Worm (Caenorhabditis elegans) whole organism, L1 larva: Measurements from ENCODE around the gene slc-36.5.

ENCODE experiments used
- C04F5.9 ChIP-seq: sonication (generic microtip); optimal IDR thresholded peaks from 2 replicates; lab custom pipeline; 2016; ENCODE audit warnings: missing genetic modification characterization, missing compliant biosample characterization
- C16A3.4 ChIP-seq: fragments of 150-350 bp; optimal IDR thresholded peaks from 2 replicates; lab custom pipeline; 2014; ENCODE audit warnings: missing biosample characterization, missing genetic modification characterization
- C34B4.2 ChIP-seq: sonication (generic microtip); optimal IDR thresholded peaks from 2 replicates; lab custom pipeline; 2017; ENCODE audit warnings: mild to moderate bottlenecking, missing genetic modification characterization, missing compliant biosample characterization
- Y116A8C.19 ChIP-seq: sonication (generic microtip); optimal IDR thresholded peaks from 2 replicates; lab custom pipeline; 2016; ENCODE audit warnings: missing compliant biosample characterization, missing genetic modification characterization, borderline replicate concordance
- aly-2 ChIP-seq: fragments of 150-350 bp; optimal IDR thresholded peaks from 2 replicates; lab custom pipeline; 2014; ENCODE audit warnings: missing biosample characterization, missing genetic modification characterization
- ama-1 ChIP-seq: fragments of 150-350 bp; optimal IDR thresholded peaks from 2 replicates; lab custom pipeline; 2014
- ceh-63 ChIP-seq: fragments of 200-800 bp; sonication (Bioruptor generic); optimal IDR thresholded peaks from 2 replicates; lab custom pipeline; 2018; ENCODE audit warnings: mild to moderate bottlenecking, missing genetic modification characterization, missing compliant biosample characterization
- ceh-88 ChIP-seq: fragments of 200-800 bp; sonication (Bioruptor generic); IDR thresholded peaks from 2 replicates; pipeline ENCODE4 v1.3.6; 2022; ENCODE audit warnings: missing genetic modification characterization, missing compliant biosample characterization
- ceh-90 ChIP-seq: sonication (generic microtip); optimal IDR thresholded peaks from 2 replicates; lab custom pipeline; 2016; ENCODE audit warnings: missing genetic modification characterization, missing compliant biosample characterization
- ces-1 ChIP-seq: fragments of 150-350 bp; optimal IDR thresholded peaks from 2 replicates; lab custom pipeline; 2014; ENCODE audit warnings: missing biosample characterization, missing genetic modification reagents, missing genetic modification characterization
- dsc-1 ChIP-seq: sonication (generic microtip); optimal IDR thresholded peaks from 2 replicates; lab custom pipeline; 2016; ENCODE audit warnings: mild to moderate bottlenecking, missing genetic modification characterization, missing compliant biosample characterization
- efl-1 ChIP-seq, 4 experiments: fragments of 150-350 bp; optimal IDR thresholded peaks in 3 of 4; peaks in 1 of 4; 1 replicate in 1 of 4; 2 replicates in 3 of 4; lab custom pipeline; 2014; ENCODE audit warnings: missing biosample characterization in 2 of 4, missing genetic modification characterization in 2 of 4, missing genetic modification reagents in 2 of 4
- efl-3 ChIP-seq: fragments of 200-800 bp; sonication (Bioruptor generic); optimal IDR thresholded peaks from 2 replicates; lab custom pipeline; 2018; ENCODE audit warnings: mild to moderate bottlenecking, missing genetic modification characterization, missing compliant biosample characterization
- egl-27 ChIP-seq, 2 experiments: fragments of 150-350 bp in 1 of 2; sonication (generic microtip); optimal IDR thresholded peaks; 3 replicates each; lab custom pipeline; 2017 to 2018; ENCODE audit warnings: missing biosample characterization in 2 of 2, missing genetic modification characterization in 2 of 2, missing genetic modification reagents in 2 of 2
- elt-2 ChIP-seq: sonication (generic microtip); optimal IDR thresholded peaks from 2 replicates; lab custom pipeline; 2016; ENCODE audit warnings: missing genetic modification characterization, mild to moderate bottlenecking, inconsistent platforms, missing compliant biosample characterization, missing genetic modification reagents
- elt-3 ChIP-seq, 6 experiments: fragments of 150-350 bp in 1 of 6; sonication (generic microtip); optimal IDR thresholded peaks; 2 replicates each; lab custom pipeline; 2017 to 2018; ENCODE audit warnings: missing biosample characterization in 6 of 6, missing genetic modification characterization in 6 of 6, inconsistent platforms in 1 of 6
- ets-5 ChIP-seq: fragments of 200-800 bp; sonication (Bioruptor generic); IDR thresholded peaks from 2 replicates; pipeline ENCODE4 v1.3.6; 2022; ENCODE audit warnings: missing genetic modification characterization, missing compliant biosample characterization
- fkh-10 ChIP-seq: sonication (generic microtip); optimal IDR thresholded peaks from 2 replicates; lab custom pipeline; 2017; ENCODE audit warnings: missing biosample characterization, missing genetic modification reagents, missing genetic modification characterization
- fkh-4 ChIP-seq: sonication (generic microtip); optimal IDR thresholded peaks from 2 replicates; lab custom pipeline; 2016; ENCODE audit warnings: missing compliant biosample characterization, missing genetic modification characterization, borderline replicate concordance
- fkh-8 ChIP-seq: sonication (generic microtip); optimal IDR thresholded peaks from 2 replicates; lab custom pipeline; 2016; ENCODE audit warnings: mild to moderate bottlenecking, missing genetic modification characterization, missing compliant biosample characterization
- grh-1 ChIP-seq: fragments of 200-800 bp; sonication (Bioruptor generic); IDR thresholded peaks from 2 replicates; pipeline ENCODE4 v1.3.6; 2022; ENCODE audit warnings: missing genetic modification reagents, missing genetic modification characterization, missing compliant biosample characterization
- hlh-4 ChIP-seq: sonication (generic microtip); optimal IDR thresholded peaks from 2 replicates; lab custom pipeline; 2016; ENCODE audit warnings: mild to moderate bottlenecking, missing genetic modification characterization, missing compliant biosample characterization
- hpl-2 ChIP-seq: fragments of 150-350 bp; optimal IDR thresholded peaks from 2 replicates; lab custom pipeline; 2014; ENCODE audit warnings: missing biosample characterization, missing genetic modification reagents, missing genetic modification characterization
- isw-1 ChIP-seq: fragments of 200-800 bp; sonication (Bioruptor generic); IDR thresholded peaks from 2 replicates; pipeline ENCODE4 v1.3.6; 2022; ENCODE audit warnings: missing genetic modification characterization, missing compliant biosample characterization
- lin-15B ChIP-seq: fragments of 150-350 bp; sonication (generic microtip); optimal IDR thresholded peaks from 3 replicates; lab custom pipeline; 2014; ENCODE audit warnings: missing biosample characterization, missing genetic modification characterization
- lin-35 ChIP-seq, 2 experiments: fragments of 150-350 bp; optimal IDR thresholded peaks; 2 replicates each; lab custom pipeline; 2014; ENCODE audit warnings: missing biosample characterization in 2 of 2, missing genetic modification characterization in 2 of 2, missing genetic modification reagents in 2 of 2
- lir-3 ChIP-seq: sonication (generic microtip); optimal IDR thresholded peaks from 2 replicates; lab custom pipeline; 2016; ENCODE audit warnings: mild to moderate bottlenecking, missing genetic modification characterization, moderate library complexity, missing compliant biosample characterization; ENCODE audit not compliant: poor library complexity
- mdl-1 ChIP-seq, 2 experiments: fragments of 150-350 bp; optimal IDR thresholded peaks; 2 replicates each; lab custom pipeline; 2014 to 2017; ENCODE audit warnings: missing biosample characterization in 2 of 2, missing genetic modification characterization in 2 of 2, inconsistent platforms in 1 of 2
- mef-2 ChIP-seq: fragments of 150-350 bp; optimal IDR thresholded peaks from 2 replicates; lab custom pipeline; 2014; ENCODE audit warnings: missing biosample characterization, missing genetic modification characterization
- nhr-11 ChIP-seq: fragments of 150-350 bp; optimal IDR thresholded peaks from 2 replicates; lab custom pipeline; 2014; ENCODE audit warnings: missing biosample characterization, missing genetic modification characterization
- nhr-19 ChIP-seq: fragments of 200-800 bp; sonication (Bioruptor generic); conservative IDR thresholded peaks from 2 replicates; pipeline ENCODE4 v1.3.6; 2022; ENCODE audit warnings: missing genetic modification characterization, missing compliant biosample characterization
- nhr-20 ChIP-seq: sonication (generic microtip); optimal IDR thresholded peaks from 2 replicates; lab custom pipeline; 2016; ENCODE audit warnings: mild to moderate bottlenecking, missing genetic modification characterization, missing compliant biosample characterization
- nhr-47 ChIP-seq: sonication (generic microtip); optimal IDR thresholded peaks from 2 replicates; lab custom pipeline; 2016; ENCODE audit warnings: mild to moderate bottlenecking, missing genetic modification characterization, moderate library complexity, missing compliant biosample characterization
- nhr-71 ChIP-seq: sonication (generic microtip); optimal IDR thresholded peaks from 2 replicates; lab custom pipeline; 2016; ENCODE audit warnings: mild to moderate bottlenecking, missing genetic modification characterization, moderate library complexity, missing compliant biosample characterization
- nhr-77 ChIP-seq: fragments of 150-350 bp; optimal IDR thresholded peaks from 2 replicates; lab custom pipeline; 2014; ENCODE audit warnings: missing biosample characterization, missing genetic modification characterization
- nhr-84 ChIP-seq: sonication (generic microtip); optimal IDR thresholded peaks from 2 replicates; lab custom pipeline; 2017; ENCODE audit warnings: missing biosample characterization, missing genetic modification characterization
- nhr-85 ChIP-seq: sonication (generic microtip); peaks from one replicate; lab custom pipeline; 2016; ENCODE audit warnings: missing genetic modification characterization, inconsistent platforms, missing compliant biosample characterization
- pag-3 ChIP-seq: sonication (generic microtip); optimal IDR thresholded peaks from 2 replicates; lab custom pipeline; 2017; ENCODE audit warnings: missing genetic modification characterization, mild to moderate bottlenecking, missing compliant biosample characterization, antibody characterized with exemption, borderline replicate concordance; ENCODE audit not compliant: insufficient read depth
- pax-3 ChIP-seq: fragments of 200-800 bp; sonication (Bioruptor generic); optimal IDR thresholded peaks from 2 replicates; lab custom pipeline; 2018; ENCODE audit warnings: mild to moderate bottlenecking, missing genetic modification characterization, moderate library complexity, missing compliant biosample characterization
- rnt-1 ChIP-seq: sonication (generic microtip); optimal IDR thresholded peaks from 2 replicates; lab custom pipeline; 2016; ENCODE audit warnings: mild to moderate bottlenecking, missing genetic modification characterization, moderate library complexity, missing compliant biosample characterization
- skn-1 ChIP-seq: fragments of 150-350 bp; optimal IDR thresholded peaks from 2 replicates; lab custom pipeline; 2014; ENCODE audit warnings: missing biosample characterization, missing genetic modification characterization
- sup-37 ChIP-seq: fragments of 200-800 bp; sonication (Bioruptor generic); optimal IDR thresholded peaks from 2 replicates; lab custom pipeline; 2018; ENCODE audit warnings: mild to moderate bottlenecking, missing genetic modification characterization, missing compliant biosample characterization
- tbx-2 ChIP-seq: sonication (generic microtip); optimal IDR thresholded peaks from 2 replicates; lab custom pipeline; 2016; ENCODE audit warnings: missing genetic modification characterization, missing compliant biosample characterization
- tlp-1 ChIP-seq: fragments of 150-350 bp; optimal IDR thresholded peaks from 2 replicates; lab custom pipeline; 2014; ENCODE audit warnings: missing biosample characterization, missing genetic modification characterization
- unc-130 ChIP-seq: fragments of 150-350 bp; optimal IDR thresholded peaks from 2 replicates; lab custom pipeline; 2017; ENCODE audit warnings: missing biosample characterization, missing genetic modification characterization, inconsistent platforms
- unc-30 ChIP-seq: sonication (generic microtip); optimal IDR thresholded peaks from 2 replicates; lab custom pipeline; 2017; ENCODE audit warnings: missing biosample characterization, missing genetic modification characterization
- unc-98 ChIP-seq: fragments of 200-800 bp; sonication (Bioruptor generic); IDR thresholded peaks from 2 replicates; pipeline ENCODE4 v1.3.6; 2022; ENCODE audit warnings: missing genetic modification characterization, missing compliant biosample characterization
- vab-15 ChIP-seq: sonication (generic microtip); optimal IDR thresholded peaks from 2 replicates; lab custom pipeline; 2017; ENCODE audit warnings: missing genotype, mild to moderate bottlenecking, missing genetic modification characterization, missing compliant biosample characterization
- zip-4 ChIP-seq: fragments of 200-800 bp; sonication (Bioruptor generic); optimal IDR thresholded peaks from 2 replicates; lab custom pipeline; 2018; ENCODE audit warnings: mild to moderate bottlenecking, missing genetic modification characterization, moderate library complexity, missing compliant biosample characterization
- ztf-11 ChIP-seq, 2 experiments: sonication (generic microtip); optimal IDR thresholded peaks; 2 replicates each; lab custom pipeline; 2016 to 2017; ENCODE audit warnings: missing genetic modification characterization in 2 of 2, missing biosample characterization in 1 of 2, missing compliant biosample characterization in 1 of 2

slc-36.5 gene

DNA sequence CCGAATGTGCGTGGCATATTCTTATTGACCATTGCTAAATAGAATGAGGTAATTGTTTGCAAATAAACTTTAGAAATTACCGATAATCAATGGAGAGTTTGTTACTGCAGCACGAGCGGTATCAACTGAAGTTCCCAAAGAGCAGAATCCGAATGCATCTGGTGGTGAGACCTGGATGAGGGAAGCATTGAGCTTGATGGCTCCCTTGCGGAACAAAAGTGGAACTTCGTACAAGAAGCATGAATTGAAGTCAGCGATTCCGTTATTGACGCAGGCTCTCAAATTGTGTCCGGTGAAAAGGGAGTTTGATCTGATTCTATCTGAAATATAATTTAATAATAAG, 12.7 kb upstream of the slc-36.5 start:
- TF ChIP-seq rnt-1 (tag; lab: Kevin White, UChicago) (no peak), nhr-84 (tag; lab: Kevin White, UChicago) (no peak), C04F5.9 (tag; lab: Kevin White, UChicago) (no peak), nhr-20 (no peak), nhr-19 (no peak), C16A3.4 (tag; lab: Kevin White, UChicago) (no peak), unc-130 (tag; lab: Kevin White, UChicago) (no peak), nhr-77 (tag; lab: Kevin White, UChicago) (no peak), unc-98 (GFP tag; lab: Robert Waterston, UW) (no peak), skn-1 (tag; lab: Kevin White, UChicago) (no peak), lin-15B (tag; lab: Kevin White, UChicago) (no peak), ceh-88 (GFP tag; lab: Robert Waterston, UW) (no peak), nhr-71 (peak; percentile 36), ets-5 (GFP tag; lab: Robert Waterston, UW) (no peak), Y116A8C.19 (tag; lab: Kevin White, UChicago) (no peak), fkh-10 (GFP tag; lab: Kevin White, UChicago) (no peak), pax-3 (tag; lab: Kevin White, UChicago) (no peak), nhr-11 (tag; lab: Kevin White, UChicago) (no peak), elt-3 (tag; optimal IDR thresholded peaks at IDR 0.05; lab: Kevin White, UChicago) (no peak), lin-35 (GFP tag; optimal IDR thresholded peaks at IDR 0.05; lab: Kevin White, UChicago) (peak in 1 of 2 experiments; percentile 35), ztf-11 (tag; optimal IDR thresholded peaks at IDR 0.05; lab: Kevin White, UChicago) (no peak), ama-1 (lab: Kevin White, UChicago) (peak; percentile 40), hlh-4 (tag; lab: Kevin White, UChicago) (no peak), hpl-2 (GFP tag; lab: Kevin White, UChicago) (no peak), mef-2 (tag; lab: Kevin White, UChicago) (no peak), unc-30 (tag; lab: Kevin White, UChicago) (no peak), nhr-47 (tag; lab: Kevin White, UChicago) (peak; percentile 24), mdl-1 (tag; optimal IDR thresholded peaks at IDR 0.05; lab: Kevin White, UChicago) (no peak), isw-1 (GFP tag; lab: Robert Waterston, UW) (no peak), sup-37 (GFP tag; lab: Kevin White, UChicago) (no peak), ces-1 (GFP tag; lab: Kevin White, UChicago) (no peak), zip-4 (peak; percentile 40), C34B4.2 (tag; lab: Kevin White, UChicago) (no peak), aly-2 (no peak), fkh-4 (tag; lab: Kevin White, UChicago) (no peak), egl-27 (tag; optimal IDR thresholded peaks at IDR 0.05; lab: Kevin White, UChicago) (no peak)

- TF ChIP-seq ama-1 (lab: Kevin White, UChicago) (no peak), dsc-1 (tag; lab: Kevin White, UChicago) (no peak), grh-1 (GFP tag; lab: Robert Waterston, UW) (no peak; the same call in 1 of the 2 replicates), vab-15 (no peak), elt-2 (tag; lab: Kevin White, UChicago) (no peak), lir-3 (peak; percentile 9), Y116A8C.19 (tag; lab: Kevin White, UChicago) (no peak), efl-3 (GFP tag; lab: Kevin White, UChicago) (no peak), fkh-8 (tag; lab: Kevin White, UChicago) (no peak), ceh-63 (GFP tag; lab: Kevin White, UChicago) (no peak), ceh-90 (tag; lab: Kevin White, UChicago) (no peak), nhr-77 (tag; lab: Kevin White, UChicago) (no peak), efl-1 (optimal IDR thresholded peaks at IDR 0.05; lab: Kevin White, UChicago) (no peak), efl-1 (GFP tag; optimal IDR thresholded peaks at IDR 0.05 in 1 of 2; lab: Kevin White, UChicago) (peak in 1 of 2 experiments; percentile 90), pag-3 (tag; lab: Kevin White, UChicago) (no peak), tbx-2 (peak; percentile 23), hpl-2 (GFP tag; lab: Kevin White, UChicago) (peak; percentile 57), tlp-1 (no peak), elt-3 (tag; optimal IDR thresholded peaks at IDR 0.05; lab: Kevin White, UChicago) (no peak), nhr-85 (tag; lab: Kevin White, UChicago) (peak; percentile 72)
These were observed 12.1 kb upstream of the slc-36.5 start for ce11 chrII:6888661-6889579.
